Fruit fly (Drosophila melanogaster) whole organism, embryonic: ENCODE measurements around the gene sdt.

Experiments used
- Atf-2 ChIP-seq: fragments of 200-800 bp; sonication (Bioruptor generic); optimal IDR thresholded peaks from 2 replicates; lab custom pipeline; 2016; ENCODE audit warnings: missing biosample characterization, missing genetic modification characterization
- Atf6 ChIP-seq: fragments of 200-800 bp; sonication (Bioruptor generic); IDR thresholded peaks from 2 replicates; pipeline ENCODE4 v1.3.6; 2022; ENCODE audit warnings: missing biosample characterization, missing genetic modification characterization
- B-H2 ChIP-seq: fragments of 200-800 bp; sonication (Bioruptor generic); optimal IDR thresholded peaks from 2 replicates; lab custom pipeline; 2018; ENCODE audit warnings: missing biosample characterization, mild to moderate bottlenecking, missing genetic modification characterization
- BEAF-32 ChIP-seq: fragments of 200-800 bp; sonication (Bioruptor generic); optimal IDR thresholded peaks from 3 replicates; lab custom pipeline; 2017; ENCODE audit warnings: missing biosample characterization, missing genetic modification characterization, mild to moderate bottlenecking, moderate library complexity, missing genetic modification reagents
- Bteb2 ChIP-seq: fragments of 200-800 bp; sonication (Bioruptor generic); optimal IDR thresholded peaks from 2 replicates; lab custom pipeline; 2016; ENCODE audit warnings: missing biosample characterization, missing genetic modification characterization
- CG10209 ChIP-seq: fragments of 200-800 bp; sonication (Bioruptor generic); optimal IDR thresholded peaks from 3 replicates; lab custom pipeline; 2017; ENCODE audit warnings: missing biosample characterization, mild to moderate bottlenecking, missing genetic modification characterization, missing genetic modification reagents
- CG12744 ChIP-seq: fragments of 200-800 bp; sonication (Bioruptor generic); optimal IDR thresholded peaks from 2 replicates; lab custom pipeline; 2016; ENCODE audit warnings: missing biosample characterization, missing genetic modification characterization
- CG13123 ChIP-seq: fragments of 200-800 bp; sonication (Bioruptor generic); optimal IDR thresholded peaks from 2 replicates; lab custom pipeline; 2016; ENCODE audit warnings: missing biosample characterization, missing genetic modification characterization
- CG14667 ChIP-seq: fragments of 200-800 bp; sonication (Bioruptor generic); IDR thresholded peaks from 2 replicates; pipeline ENCODE4 v1.3.6; 2022; ENCODE audit warnings: missing biosample characterization, missing genetic modification characterization
- CG16779 ChIP-seq: fragments of 200-800 bp; sonication (Bioruptor generic); IDR thresholded peaks from 2 replicates; pipeline ENCODE4 v1.3.6; 2022; ENCODE audit warnings: missing biosample characterization, missing genetic modification characterization
- CG17568 ChIP-seq: fragments of 200-800 bp; sonication (Bioruptor generic); optimal IDR thresholded peaks from 2 replicates; lab custom pipeline; 2018; ENCODE audit warnings: missing biosample characterization, mild to moderate bottlenecking, missing genetic modification characterization, moderate library complexity
- CG31365 ChIP-seq: fragments of 200-800 bp; sonication (Bioruptor generic); optimal IDR thresholded peaks from 2 replicates; lab custom pipeline; 2018; ENCODE audit warnings: missing biosample characterization, mild to moderate bottlenecking, missing genetic modification characterization
- CG31388 ChIP-seq: fragments of 200-800 bp; sonication (Bioruptor generic); optimal IDR thresholded peaks from 2 replicates; lab custom pipeline; 2016; ENCODE audit warnings: missing biosample characterization, missing genetic modification characterization
- CG34376 ChIP-seq: fragments of 200-800 bp; sonication (Bioruptor generic); optimal IDR thresholded peaks from 2 replicates; lab custom pipeline; 2018; ENCODE audit warnings: missing biosample characterization, mild to moderate bottlenecking, missing genetic modification characterization
- CG5953 ChIP-seq: fragments of 200-800 bp; sonication (Bioruptor generic); IDR thresholded peaks from 2 replicates; pipeline ENCODE4 v1.3.6; 2022; ENCODE audit warnings: missing biosample characterization, missing genetic modification characterization
- CG6854 ChIP-seq: fragments of 200-800 bp; sonication (Bioruptor generic); optimal IDR thresholded peaks from 3 replicates; lab custom pipeline; 2017; ENCODE audit warnings: missing biosample characterization, mild to moderate bottlenecking, missing genetic modification characterization
- CG7271 ChIP-seq: fragments of 200-800 bp; sonication (Bioruptor generic); optimal IDR thresholded peaks from 2 replicates; lab custom pipeline; 2018; ENCODE audit warnings: missing biosample characterization, mild to moderate bottlenecking, missing genetic modification characterization, moderate library complexity
- CG7745 ChIP-seq: fragments of 200-800 bp; sonication (Bioruptor generic); optimal IDR thresholded peaks from 2 replicates; lab custom pipeline; 2018; ENCODE audit warnings: missing biosample characterization, mild to moderate bottlenecking, missing genetic modification characterization, moderate library complexity
- CG9797 ChIP-seq: fragments of 200-800 bp; sonication (Bioruptor generic); optimal IDR thresholded peaks from 3 replicates; lab custom pipeline; 2018; ENCODE audit warnings: missing biosample characterization, mild to moderate bottlenecking, missing genetic modification characterization
- CG9817 ChIP-seq: fragments of 200-800 bp; sonication (Bioruptor generic); optimal IDR thresholded peaks from 2 replicates; lab custom pipeline; 2018; ENCODE audit warnings: missing biosample characterization, mild to moderate bottlenecking, missing genetic modification characterization, moderate library complexity
- D19B ChIP-seq: fragments of 200-800 bp; sonication (Bioruptor generic); optimal IDR thresholded peaks from 2 replicates; lab custom pipeline; 2017; ENCODE audit warnings: missing biosample characterization, mild to moderate bottlenecking, missing genetic modification characterization
- E2f1 ChIP-seq: fragments of 200-800 bp; sonication (Bioruptor generic); IDR thresholded peaks from 2 replicates; pipeline ENCODE4 v1.3.6; 2022; ENCODE audit warnings: missing biosample characterization, missing genetic modification characterization
- Gsc ChIP-seq: fragments of 200-800 bp; sonication (Bioruptor generic); IDR thresholded peaks from 2 replicates; pipeline ENCODE4 v1.3.6; 2022; ENCODE audit warnings: missing biosample characterization, missing genetic modification characterization
- HLH3B ChIP-seq: fragments of 200-800 bp; sonication (Bioruptor generic); IDR thresholded peaks from 2 replicates; pipeline ENCODE4 v1.3.6; 2022; ENCODE audit warnings: missing biosample characterization, missing genetic modification characterization
- HLHmδ ChIP-seq: fragments of 200-800 bp; sonication (Bioruptor generic); optimal IDR thresholded peaks from 2 replicates; lab custom pipeline; 2018; ENCODE audit warnings: missing biosample characterization, mild to moderate bottlenecking, missing genetic modification characterization, moderate library complexity
- Hmx ChIP-seq: fragments of 200-800 bp; sonication (Bioruptor generic); optimal IDR thresholded peaks from 2 replicates; lab custom pipeline; 2016; ENCODE audit warnings: missing biosample characterization, missing genetic modification characterization
- Hr78 ChIP-seq, 2 experiments: fragments of 200-800 bp in 1 of 2; fragments of >200 bp in 1 of 2; sonication (Bioruptor generic) in 1 of 2; optimal IDR thresholded peaks; 2 replicates each; lab custom pipeline; 2017 to 2019; ENCODE audit warnings: missing biosample characterization in 2 of 2, missing genetic modification characterization in 2 of 2, mild to moderate bottlenecking in 1 of 2, moderate library complexity in 1 of 2
- Jarid2 ChIP-seq: fragments of 200-800 bp; sonication (Bioruptor generic); optimal IDR thresholded peaks from 3 replicates; lab custom pipeline; 2017; ENCODE audit warnings: mild to moderate bottlenecking, missing biosample characterization, missing genetic modification reagents, missing genetic modification characterization
- MBD-R2 ChIP-seq: fragments of 200-800 bp; sonication (Bioruptor generic); IDR thresholded peaks from 2 replicates; pipeline ENCODE4 v1.3.6; 2022; ENCODE audit warnings: missing biosample characterization, missing genetic modification characterization
- NC2β ChIP-seq: fragments of 200-800 bp; sonication (Bioruptor generic); optimal IDR thresholded peaks from 2 replicates; lab custom pipeline; 2016; ENCODE audit warnings: missing biosample characterization, missing genetic modification characterization
- Sry-δ ChIP-seq: fragments of 200-800 bp; sonication (Bioruptor generic); optimal IDR thresholded peaks from 2 replicates; lab custom pipeline; 2016; ENCODE audit warnings: missing biosample characterization, missing genetic modification characterization
- Trl ChIP-seq, 3 experiments: fragments of >200 bp in 2 of 3; fragments of 200-800 bp in 1 of 3; sonication (Bioruptor generic) in 1 of 3; optimal IDR thresholded peaks; 2 replicates in 1 of 3; 3 replicates in 2 of 3; lab custom pipeline; 2016 to 2017; ENCODE audit warnings: missing biosample characterization in 1 of 3, missing genetic modification characterization in 1 of 3
- aop ChIP-seq: fragments of 200-800 bp; sonication (Bioruptor generic); IDR thresholded peaks from 2 replicates; pipeline ENCODE4 v1.3.6; 2022; ENCODE audit warnings: missing biosample characterization, missing genetic modification characterization
- ap ChIP-seq: fragments of 200-800 bp; sonication (Bioruptor generic); IDR thresholded peaks from 2 replicates; pipeline ENCODE4 v1.3.6; 2022; ENCODE audit warnings: missing biosample characterization, missing genetic modification characterization
- bigmax ChIP-seq: fragments of 200-800 bp; sonication (Bioruptor generic); optimal IDR thresholded peaks from 2 replicates; lab custom pipeline; 2018; ENCODE audit warnings: missing biosample characterization, mild to moderate bottlenecking, missing genetic modification characterization
- corto ChIP-seq: fragments of 200-800 bp; sonication (Bioruptor generic); optimal IDR thresholded peaks from 2 replicates; lab custom pipeline; 2016; ENCODE audit warnings: missing biosample characterization, mild to moderate bottlenecking, missing genetic modification characterization, moderate library complexity
- crol ChIP-seq: fragments of 200-800 bp; sonication (Bioruptor generic); IDR thresholded peaks from 2 replicates; pipeline ENCODE4 v1.3.6; 2022; ENCODE audit warnings: missing biosample characterization, missing genetic modification characterization
- dan ChIP-seq: fragments of 200-800 bp; sonication (Bioruptor generic); IDR thresholded peaks from 2 replicates; pipeline ENCODE4 v1.3.6; 2022; ENCODE audit warnings: missing biosample characterization, missing genetic modification characterization
- gem ChIP-seq: fragments of 200-800 bp; sonication (Bioruptor generic); optimal IDR thresholded peaks from 2 replicates; lab custom pipeline; 2019; ENCODE audit warnings: missing biosample characterization, mild to moderate bottlenecking, missing genetic modification characterization, moderate library complexity
- gfzf ChIP-seq: fragments of 200-800 bp; sonication (Bioruptor generic); optimal IDR thresholded peaks from 2 replicates; lab custom pipeline; 2016; ENCODE audit warnings: missing biosample characterization, mild to moderate bottlenecking, missing genetic modification characterization, moderate library complexity
- insv ChIP-seq, 2 experiments: fragments of 200-800 bp; sonication (Bioruptor generic); optimal IDR thresholded peaks; 3 replicates each; lab custom pipeline; 2016 to 2018; ENCODE audit warnings: missing biosample characterization in 2 of 2, missing genetic modification characterization in 2 of 2
- inv ChIP-seq: fragments of 200-800 bp; sonication (Bioruptor generic); IDR thresholded peaks from 2 replicates; pipeline ENCODE4 v1.3.6; 2022; ENCODE audit warnings: missing biosample characterization, missing genetic modification characterization; ENCODE audit not compliant: partially characterized antibody
- kah ChIP-seq: fragments of 200-800 bp; sonication (Bioruptor generic); optimal IDR thresholded peaks from 2 replicates; lab custom pipeline; 2018; ENCODE audit warnings: missing biosample characterization, mild to moderate bottlenecking, missing genetic modification characterization
- lbe ChIP-seq: fragments of 200-800 bp; sonication (Bioruptor generic); optimal IDR thresholded peaks from 2 replicates; lab custom pipeline; 2016; ENCODE audit warnings: missing biosample characterization, mild to moderate bottlenecking, missing genetic modification characterization
- mirr ChIP-seq: fragments of 200-800 bp; sonication (Bioruptor generic); optimal IDR thresholded peaks from 3 replicates; lab custom pipeline; 2018; ENCODE audit warnings: missing biosample characterization, mild to moderate bottlenecking, missing genetic modification characterization
- seq ChIP-seq: fragments of 200-800 bp; sonication (Bioruptor generic); IDR thresholded peaks from 2 replicates; pipeline ENCODE4 v1.3.6; 2022; ENCODE audit warnings: missing biosample characterization, missing genetic modification characterization
- so ChIP-seq: fragments of 200-800 bp; sonication (Bioruptor generic); IDR thresholded peaks from 3 replicates; pipeline ENCODE4 v1.3.6; 2022; ENCODE audit warnings: missing biosample characterization, missing genetic modification characterization
- tll ChIP-seq, 2 experiments: fragments of 200-800 bp in 1 of 2; fragments of >200 bp in 1 of 2; sonication (Bioruptor generic) in 1 of 2; optimal IDR thresholded peaks; 2 replicates each; lab custom pipeline; 2017 to 2019; ENCODE audit warnings: missing biosample characterization in 2 of 2, missing genetic modification characterization in 2 of 2, mild to moderate bottlenecking in 1 of 2, moderate library complexity in 1 of 2
- trh ChIP-seq: fragments of 200-800 bp; sonication (Bioruptor generic); optimal IDR thresholded peaks from 2 replicates; lab custom pipeline; 2016; ENCODE audit warnings: missing biosample characterization, missing genetic modification characterization

The sdt gene

DNA sequence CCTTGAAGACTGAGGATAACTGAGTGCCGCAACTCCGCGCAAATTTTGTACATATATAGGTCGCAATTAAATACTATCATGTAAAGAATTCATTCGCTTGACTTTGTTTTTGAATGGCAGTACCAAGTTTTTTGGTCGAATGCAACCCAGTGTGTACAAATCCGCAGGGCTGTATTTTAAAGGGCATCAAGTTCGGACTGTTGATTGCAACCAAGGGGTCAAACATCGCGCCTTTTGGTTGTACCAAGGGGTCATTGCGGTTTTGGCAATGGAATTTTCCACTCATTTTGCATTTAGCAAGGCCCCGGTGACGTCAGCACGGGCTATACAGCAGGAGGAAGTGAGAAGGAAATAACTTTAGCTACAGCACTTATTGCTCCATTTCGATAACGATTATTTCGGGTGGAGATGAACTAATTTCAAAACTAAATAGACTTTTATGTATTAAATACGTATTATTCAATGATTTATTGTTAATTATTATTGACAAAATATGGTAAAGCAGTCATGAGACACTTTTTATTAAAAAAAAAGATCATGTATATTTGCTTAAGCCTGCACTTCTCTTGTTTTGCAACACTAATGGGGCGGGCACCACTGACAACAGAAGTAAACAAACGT lies 46.5 kb upstream of the sdt start, which contains the start of gene CG10958 (continued):
- TF ChIP-seq CG6854 (GFP tag; lab: Kevin White, UChicago) (no peak), mirr (GFP tag; lab: Kevin White, UChicago) (no peak), insv (GFP tag; optimal IDR thresholded peaks at IDR 0.05; lab: Kevin White, UChicago) (peak in 1 of 2 experiments; percentile 42), corto (no peak), lbe (peak; percentile 23), HLHmδ (no peak), Gsc (no peak), tll (GFP tag; optimal IDR thresholded peaks at IDR 0.05; lab: Kevin White, UChicago) (peak in 1 of 2 experiments; percentile 3), HLH3B (GFP tag; lab: Robert Waterston, UW) (0 out of 2 replicates have a peak, but pooled peaks have one; percentile 22), Trl (optimal IDR thresholded peaks at IDR 0.05; lab: Kevin White, UChicago) (no peak), Trl (GFP tag; optimal IDR thresholded peaks at IDR 0.05; lab: Kevin White, UChicago) (peak; percentile 12), inv (GFP tag; lab: Robert Waterston, UW) (no peak), D19B (GFP tag; lab: Kevin White, UChicago) (no peak), so (GFP tag; lab: Robert Waterston, UW) (peak; percentile 53; the same call in 1 of the 3 replicates), Jarid2 (GFP tag; lab: Kevin White, UChicago) (no peak), E2f1 (GFP tag; lab: Robert Waterston, UW) (no peak), NC2β (GFP tag; lab: Kevin White, UChicago) (no peak), CG10209 (peak; percentile 41), Hmx (GFP tag; lab: Kevin White, UChicago) (no peak), gfzf (GFP tag; lab: Kevin White, UChicago) (no peak), CG5953 (GFP tag; lab: Robert Waterston, UW) (no peak), CG7745 (tag; lab: Kevin White, UChicago) (no peak), CG7271 (tag; lab: Kevin White, UChicago) (no peak), MBD-R2 (GFP tag; lab: Robert Waterston, UW) (peak; percentile 73), CG13123 (GFP tag; lab: Kevin White, UChicago) (peak; percentile 21), trh (GFP tag; lab: Kevin White, UChicago) (no peak), gem (peak; percentile 77), Atf6 (peak; percentile 58; the same call in 1 of the 2 replicates), CG12744 (GFP tag; lab: Kevin White, UChicago) (no peak), B-H2 (GFP tag; lab: Kevin White, UChicago) (no peak), seq (0 out of 2 replicates have a peak, but pooled peaks have one; percentile 31), Hr78 (GFP tag; optimal IDR thresholded peaks at IDR 0.05; lab: Kevin White, UChicago) (peak in 1 of 2 experiments; percentile 61), CG9797 (no peak), ap (GFP tag; lab: Robert Waterston, UW) (peak; percentile 39; the same call in 1 of the 2 replicates), dan (no peak), CG14667 (GFP tag; lab: Robert Waterston, UW) (peak; percentile 40; the same call in 1 of the 2 replicates), CG9817 (tag; lab: Kevin White, UChicago) (peak; percentile 44), BEAF-32 (GFP tag; lab: Kevin White, UChicago) (peak; percentile 39), kah (no peak), Sry-δ (GFP tag; lab: Kevin White, UChicago) (peak; percentile 51), aop (no peak), CG31388 (GFP tag; lab: Kevin White, UChicago) (no peak), Atf-2 (GFP tag; lab: Kevin White, UChicago) (no peak), CG17568 (GFP tag; lab: Kevin White, UChicago) (no peak), crol (GFP tag; lab: Robert Waterston, UW) (no peak), bigmax (GFP tag; lab: Kevin White, UChicago) (no peak), CG16779 (GFP tag; lab: Robert Waterston, UW) (no peak), CG31365 (tag; lab: Kevin White, UChicago) (no peak), CG34376 (GFP tag; lab: Kevin White, UChicago) (peak; percentile 33), Bteb2 (GFP tag; lab: Kevin White, UChicago) (peak; percentile 1)
